Worm (Caenorhabditis elegans) whole organism, L3 larva: ENCODE data around the gene C06B3.16.

ENCODE experiments used
- elt-1 ChIP-seq: fragments of 150-350 bp; optimal IDR thresholded peaks from 2 replicates; lab custom pipeline; 2014; ENCODE audit warnings: missing biosample characterization, missing genetic modification characterization
- elt-3 ChIP-seq, 3 experiments: fragments of 150-350 bp in 1 of 3; sonication (generic microtip) in 2 of 3; optimal IDR thresholded peaks; 2 replicates in 2 of 3; 4 replicates in 1 of 3; lab custom pipeline; 2014 to 2017; ENCODE audit warnings: missing biosample characterization in 3 of 3, missing genetic modification characterization in 3 of 3
- eor-1 ChIP-seq, 2 experiments: fragments of 150-350 bp; optimal IDR thresholded peaks; 2 replicates each; lab custom pipeline; 2014 to 2018; ENCODE audit warnings: missing biosample characterization in 2 of 2, missing genetic modification characterization in 2 of 2
- fkh-10 ChIP-seq: sonication (generic microtip); optimal IDR thresholded peaks from 2 replicates; lab custom pipeline; 2017; ENCODE audit warnings: missing biosample characterization, missing genetic modification reagents, missing genetic modification characterization
- nhr-25 ChIP-seq: sonication (generic microtip); optimal IDR thresholded peaks from 2 replicates; lab custom pipeline; 2017; ENCODE audit warnings: missing biosample characterization, missing genetic modification characterization
- pqm-1 ChIP-seq: fragments of 150-350 bp; optimal IDR thresholded peaks from 2 replicates; lab custom pipeline; 2017; ENCODE audit warnings: missing biosample characterization, missing genetic modification characterization, inconsistent platforms
- sea-2 ChIP-seq: fragments of 150-350 bp; sonication (generic microtip); optimal IDR thresholded peaks from 4 replicates; lab custom pipeline; 2014; ENCODE audit warnings: missing biosample characterization, missing genetic modification reagents, missing genetic modification characterization
- tbx-2 ChIP-seq: sonication (generic microtip); optimal IDR thresholded peaks from 2 replicates; lab custom pipeline; 2016; ENCODE audit warnings: mild to moderate bottlenecking, missing genetic modification characterization, missing compliant biosample characterization

The C06B3.16 gene

DNA sequence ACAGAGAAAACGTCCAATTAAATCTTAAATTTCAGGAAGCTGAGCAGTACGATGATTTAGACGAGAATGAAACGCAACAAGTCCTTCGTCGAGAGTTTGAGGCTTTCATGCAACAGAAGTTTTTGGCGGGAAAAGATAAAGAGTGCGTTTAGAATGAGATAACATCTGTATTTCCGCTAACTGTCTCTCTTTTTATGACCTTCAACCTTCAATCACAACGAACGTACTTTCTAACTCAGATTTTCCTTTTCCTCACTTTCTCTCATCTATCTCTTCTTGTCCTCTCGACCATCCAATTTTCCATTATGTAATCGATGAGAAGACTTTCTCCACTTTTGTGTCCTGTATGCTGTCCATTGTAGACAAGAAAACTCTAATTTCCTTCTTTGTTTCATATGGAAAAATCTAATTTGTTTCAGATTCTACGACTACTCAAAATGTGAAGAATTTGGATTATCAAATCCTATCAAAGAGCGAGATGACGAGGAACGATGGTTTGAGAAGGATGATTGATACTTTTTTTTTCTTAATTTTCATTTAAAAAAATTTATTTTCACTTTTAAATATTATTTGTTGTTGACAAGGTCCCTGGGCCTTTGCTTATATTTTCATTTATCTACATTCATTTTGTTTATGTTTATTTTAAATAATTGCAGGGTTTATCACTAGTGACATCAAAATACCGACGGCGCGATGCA, 32.1 kb downstream of the C06B3.16 start, which contains the start of gene sao-1:
sao-1 (plus strand) TSS at position 648 of the 698 bp plus-strand sequence.
- no peak for TF ChIP-seq sea-2 (GFP tag; lab: Kevin White, UChicago)
- peak; percentile 67 for TF ChIP-seq elt-1 (tag; lab: Kevin White, UChicago)
- no peak for TF ChIP-seq eor-1 (tag; optimal IDR thresholded peaks at IDR 0.05; lab: Kevin White, UChicago)
- peak; percentile 75 for TF ChIP-seq nhr-25 (tag; lab: Kevin White, UChicago)

DNA sequence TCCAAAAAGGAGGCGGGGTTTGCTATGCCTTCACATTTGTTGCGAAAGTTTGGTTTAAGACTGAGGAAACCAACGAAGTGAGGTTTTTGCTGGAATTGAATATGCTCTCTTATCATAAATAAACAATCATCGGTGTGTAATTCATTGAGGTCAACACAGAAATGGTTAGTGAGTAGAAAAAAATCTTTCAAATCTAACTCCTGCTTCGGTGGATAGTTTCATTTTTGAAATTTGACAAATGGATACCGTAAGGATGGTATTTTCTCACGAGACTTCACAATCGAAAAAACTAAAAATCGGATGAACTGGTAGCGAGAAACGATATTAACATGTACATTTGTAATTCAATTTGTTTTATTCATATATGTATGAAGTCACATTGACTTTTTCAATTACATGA, 49.5 kb downstream of the C06B3.16 start, which contains the start of gene eol-1:
eol-1 (minus strand) TSS at position 101 of the 400 bp plus-strand sequence.
- TF ChIP-seq fkh-10: no peak
- no peak for TF ChIP-seq elt-3 (tag; optimal IDR thresholded peaks at IDR 0.05; lab: Kevin White, UChicago)
- TF ChIP-seq pqm-1 (tag; lab: Kevin White, UChicago): no peak

DNA sequence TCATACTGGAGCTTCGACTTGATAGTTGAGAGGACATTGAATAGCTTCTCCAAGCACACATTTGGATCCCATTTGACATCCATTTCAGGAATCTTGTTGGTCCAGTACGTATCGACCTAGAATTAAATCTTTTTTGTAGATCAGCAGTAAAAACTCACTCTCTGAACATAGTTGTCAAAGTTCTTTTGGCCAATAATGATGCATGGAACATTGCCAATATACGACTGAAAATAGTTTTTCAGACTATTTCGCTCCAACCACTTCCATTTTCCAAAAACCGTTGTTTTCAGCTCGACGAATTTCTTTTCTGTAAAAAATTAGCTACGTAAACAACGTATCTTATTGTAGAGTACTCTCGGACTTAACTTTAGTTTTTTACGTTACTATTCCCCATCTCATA, 50.4 kb downstream of the C06B3.16 start:
- no peak for TF ChIP-seq tbx-2 (tag; lab: Kevin White, UChicago)
